Worm (Caenorhabditis elegans) whole organism, L4 larva: Measurements from ENCODE around the gene C50B6.1.

Experiments
- F10B5.3 ChIP-seq: sonication (generic microtip); optimal IDR thresholded peaks from 2 replicates; lab custom pipeline; 2016; ENCODE audit warnings: mild to moderate bottlenecking, missing genetic modification characterization, missing compliant biosample characterization
- F44E2.7 ChIP-seq: fragments of 200-800 bp; sonication (Bioruptor generic); IDR thresholded peaks from 2 replicates; pipeline ENCODE4 v2.1.2; 2022; ENCODE audit warnings: missing genetic modification characterization, missing compliant biosample characterization
- F49E8.2 ChIP-seq: sonication (generic microtip); optimal IDR thresholded peaks from 2 replicates; lab custom pipeline; 2016; ENCODE audit warnings: missing compliant biosample characterization, mild to moderate bottlenecking, missing genetic modification characterization, borderline replicate concordance
- R02D3.7 ChIP-seq: fragments of 150-350 bp; sonication (generic microtip); optimal IDR thresholded peaks from 3 replicates; lab custom pipeline; 2014; ENCODE audit warnings: missing biosample characterization, missing genetic modification characterization
- T26A8.4 ChIP-seq: fragments of 200-800 bp; sonication (Bioruptor generic); IDR thresholded peaks from 2 replicates; pipeline ENCODE4 v1.3.6; 2022; ENCODE audit warnings: missing genetic modification characterization, missing compliant biosample characterization
- Y105C5A.15 ChIP-seq: fragments of 200-800 bp; sonication (Bioruptor generic); IDR thresholded peaks from 2 replicates; pipeline ENCODE4 v1.3.6; 2022; ENCODE audit warnings: missing genetic modification characterization, missing compliant biosample characterization
- Y48G9A.11 ChIP-seq: fragments of 200-800 bp; sonication (Bioruptor generic); IDR thresholded peaks from 2 replicates; pipeline ENCODE4 v1.3.6; 2022; ENCODE audit warnings: missing genetic modification reagents, missing genetic modification characterization, missing compliant biosample characterization
- aha-1 ChIP-seq: fragments of 150-350 bp; peaks from one replicate; lab custom pipeline; 2014; ENCODE audit warnings: missing biosample characterization, missing genetic modification characterization
- arid-1 ChIP-seq: fragments of 200-800 bp; sonication (Bioruptor generic); conservative IDR thresholded peaks from 2 replicates; pipeline ENCODE4 v1.3.6; 2022; ENCODE audit warnings: missing genetic modification reagents, missing genetic modification characterization, missing compliant biosample characterization
- ceh-20 ChIP-seq: fragments of 200-800 bp; sonication (Bioruptor generic); IDR thresholded peaks from 2 replicates; pipeline ENCODE4 v1.3.6; 2022; ENCODE audit warnings: missing genetic modification reagents, missing genetic modification characterization, missing compliant biosample characterization
- ceh-44 ChIP-seq: fragments of 200-800 bp; sonication (Bioruptor generic); IDR thresholded peaks from 2 replicates; pipeline ENCODE4 v1.3.6; 2022; ENCODE audit warnings: missing genetic modification reagents, missing genetic modification characterization, missing compliant biosample characterization
- ceh-62 ChIP-seq: sonication (generic microtip); optimal IDR thresholded peaks from 2 replicates; lab custom pipeline; 2017; ENCODE audit warnings: missing biosample characterization, missing genetic modification characterization
- daf-19 ChIP-seq: fragments of 200-800 bp; sonication (Bioruptor generic); conservative IDR thresholded peaks from 2 replicates; pipeline ENCODE4 v1.3.6; 2022; ENCODE audit warnings: missing genetic modification characterization, missing compliant biosample characterization
- dmd-6 ChIP-seq: fragments of 200-800 bp; sonication (Bioruptor generic); IDR thresholded peaks from 2 replicates; pipeline ENCODE4 v1.3.6; 2022; ENCODE audit warnings: missing genetic modification reagents, missing genetic modification characterization, missing compliant biosample characterization
- dmd-9 ChIP-seq: fragments of 200-800 bp; sonication (Bioruptor generic); IDR thresholded peaks from 2 replicates; pipeline ENCODE4 v1.3.6; 2022; ENCODE audit warnings: missing genetic modification reagents, missing genetic modification characterization, missing compliant biosample characterization
- dve-1 ChIP-seq: sonication (generic microtip); optimal IDR thresholded peaks from 2 replicates; lab custom pipeline; 2017; ENCODE audit warnings: antibody characterized with exemption, mild to moderate bottlenecking, missing genetic modification characterization, missing compliant biosample characterization; ENCODE audit not compliant: insufficient read depth
- egl-27 ChIP-seq: sonication (generic microtip); optimal IDR thresholded peaks from 3 replicates; lab custom pipeline; 2017; ENCODE audit warnings: missing biosample characterization, missing genetic modification reagents, missing genetic modification characterization
- egl-43 ChIP-seq: fragments of 200-800 bp; sonication (Bioruptor generic); IDR thresholded peaks from 2 replicates; pipeline ENCODE4 v1.3.6; 2022; ENCODE audit warnings: missing genetic modification reagents, missing genetic modification characterization, missing compliant biosample characterization
- fos-1 ChIP-seq: fragments of 150-350 bp; optimal IDR thresholded peaks from 2 replicates; lab custom pipeline; 2014; ENCODE audit warnings: missing biosample characterization, missing genetic modification characterization
- gei-8 ChIP-seq: fragments of 200-800 bp; sonication (Bioruptor generic); optimal IDR thresholded peaks from 2 replicates; lab custom pipeline; 2018; ENCODE audit warnings: mild to moderate bottlenecking, missing genetic modification characterization, missing compliant biosample characterization
- hif-1 ChIP-seq, 2 experiments: sonication (generic microtip); optimal IDR thresholded peaks; 2 replicates each; lab custom pipeline; 2016 to 2017; ENCODE audit warnings: missing compliant biosample characterization in 2 of 2, missing genetic modification characterization in 2 of 2, missing genetic modification reagents in 2 of 2, missing genotype in 2 of 2, mild to moderate bottlenecking in 1 of 2
- hlh-30 ChIP-seq: sonication (generic microtip); optimal IDR thresholded peaks from 2 replicates; lab custom pipeline; 2017; ENCODE audit warnings: antibody characterized with exemption, mild to moderate bottlenecking, missing genetic modification characterization, missing compliant biosample characterization; ENCODE audit not compliant: insufficient read depth
- lim-7 ChIP-seq: fragments of 200-800 bp; sonication (Bioruptor generic); IDR thresholded peaks from 2 replicates; pipeline ENCODE4 v1.3.6; 2022; ENCODE audit warnings: missing genetic modification characterization, missing compliant biosample characterization
- lin-29 ChIP-seq: fragments of 200-800 bp; sonication (Bioruptor generic); IDR thresholded peaks from 2 replicates; pipeline ENCODE4 v1.3.6; 2022; ENCODE audit warnings: missing genetic modification reagents, missing genetic modification characterization, missing compliant biosample characterization
- lin-39 ChIP-seq: fragments of 150-350 bp; optimal IDR thresholded peaks from 2 replicates; lab custom pipeline; 2014; ENCODE audit warnings: missing biosample characterization, missing genetic modification reagents, missing genetic modification characterization
- lir-3 ChIP-seq: sonication (generic microtip); optimal IDR thresholded peaks from 2 replicates; lab custom pipeline; 2016; ENCODE audit warnings: mild to moderate bottlenecking, missing genetic modification characterization, missing compliant biosample characterization
- madf-5 ChIP-seq, 2 experiments: fragments of 200-800 bp; sonication (Bioruptor generic); IDR thresholded peaks; 2 replicates each; pipeline ENCODE4 v1.3.6; 2022; ENCODE audit warnings: missing compliant biosample characterization in 2 of 2, missing genetic modification characterization in 2 of 2
- madf-9 ChIP-seq: fragments of 200-800 bp; sonication (Bioruptor generic); conservative IDR thresholded peaks from 2 replicates; pipeline ENCODE4 v1.3.6; 2022; ENCODE audit warnings: missing genetic modification reagents, missing genetic modification characterization, missing compliant biosample characterization
- mdt-29 ChIP-seq: fragments of 200-800 bp; sonication (Bioruptor generic); IDR thresholded peaks from 2 replicates; pipeline ENCODE4 v1.3.6; 2022; ENCODE audit warnings: missing genetic modification reagents, missing genetic modification characterization, missing compliant biosample characterization
- mep-1 ChIP-seq: fragments of 150-350 bp; sonication (generic microtip); optimal IDR thresholded peaks from 3 replicates; lab custom pipeline; 2014; ENCODE audit warnings: missing biosample characterization, missing genetic modification characterization
- mes-2 ChIP-seq: sonication (generic microtip); optimal IDR thresholded peaks from 2 replicates; lab custom pipeline; 2016; ENCODE audit warnings: missing genotype, mild to moderate bottlenecking, missing genetic modification characterization, missing compliant biosample characterization; ENCODE audit not compliant: poor library complexity, severe bottlenecking
- mxl-2 ChIP-seq: fragments of 200-800 bp; sonication (Bioruptor generic); conservative IDR thresholded peaks from 2 replicates; pipeline ENCODE4 v1.3.6; 2022; ENCODE audit warnings: missing genetic modification reagents, missing genetic modification characterization, missing compliant biosample characterization
- mxl-3 ChIP-seq: fragments of 200-800 bp; sonication (Bioruptor generic); optimal IDR thresholded peaks from 2 replicates; lab custom pipeline; 2018; ENCODE audit warnings: mild to moderate bottlenecking, missing genetic modification characterization, missing compliant biosample characterization
- nhr-237 ChIP-seq: sonication (generic microtip); optimal IDR thresholded peaks from 2 replicates; lab custom pipeline; 2017; ENCODE audit warnings: missing biosample characterization, missing genetic modification characterization
- nhr-25 ChIP-seq: sonication (generic microtip); optimal IDR thresholded peaks from 2 replicates; lab custom pipeline; 2017; ENCODE audit warnings: missing genetic modification characterization, mild to moderate bottlenecking, missing compliant biosample characterization, antibody characterized with exemption, moderate library complexity, borderline replicate concordance; ENCODE audit not compliant: insufficient read depth
- nhr-28 ChIP-seq: fragments of 150-350 bp; optimal IDR thresholded peaks from 2 replicates; lab custom pipeline; 2014; ENCODE audit warnings: missing biosample characterization, missing genetic modification characterization
- nhr-41 ChIP-seq: fragments of 200-800 bp; sonication (Bioruptor generic); IDR thresholded peaks from 2 replicates; pipeline ENCODE4 v1.3.6; 2022; ENCODE audit warnings: missing genetic modification reagents, missing genetic modification characterization, missing compliant biosample characterization
- nhr-42 ChIP-seq: fragments of 200-800 bp; sonication (Bioruptor generic); IDR thresholded peaks from 2 replicates; pipeline ENCODE4 v1.3.6; 2022; ENCODE audit warnings: missing genetic modification characterization, missing compliant biosample characterization
- nhr-48 ChIP-seq: sonication (generic microtip); optimal IDR thresholded peaks from 2 replicates; lab custom pipeline; 2016; ENCODE audit warnings: mild to moderate bottlenecking, missing genetic modification characterization, missing compliant biosample characterization
- pha-4 ChIP-seq, 2 experiments: fragments of 150-350 bp in 1 of 2; fragments of 200-800 bp in 1 of 2; sonication (Bioruptor generic) in 1 of 2; IDR thresholded peaks in 1 of 2; optimal IDR thresholded peaks in 1 of 2; 2 replicates each; pipeline versions ENCODE4 v1.3.6 to Lab custom; 2014 to 2022; ENCODE audit warnings: missing genetic modification characterization in 2 of 2, missing genetic modification reagents in 2 of 2, missing biosample characterization in 1 of 2, missing compliant biosample characterization in 1 of 2
- php-3 ChIP-seq: fragments of 200-800 bp; sonication (Bioruptor generic); IDR thresholded peaks from 2 replicates; pipeline ENCODE4 v1.3.6; 2022; ENCODE audit warnings: missing genetic modification reagents, missing genetic modification characterization, missing compliant biosample characterization
- pqm-1 ChIP-seq: sonication (generic microtip); optimal IDR thresholded peaks from 2 replicates; lab custom pipeline; 2017; ENCODE audit warnings: missing biosample characterization, missing genetic modification characterization
- snpc-1.2 ChIP-seq: fragments of 200-800 bp; sonication (Bioruptor generic); IDR thresholded peaks from 2 replicates; pipeline ENCODE4 v1.3.6; 2022; ENCODE audit warnings: missing genetic modification reagents, missing genetic modification characterization, missing compliant biosample characterization
- unc-39 ChIP-seq: sonication (generic microtip); optimal IDR thresholded peaks from 2 replicates; lab custom pipeline; 2017; ENCODE audit warnings: missing biosample characterization, missing genetic modification characterization
- zag-1 ChIP-seq: fragments of 150-350 bp; optimal IDR thresholded peaks from 2 replicates; lab custom pipeline; 2014; ENCODE audit warnings: missing biosample characterization, missing genetic modification characterization
- zfp-2 ChIP-seq: sonication (generic microtip); optimal IDR thresholded peaks from 2 replicates; lab custom pipeline; 2016; ENCODE audit warnings: mild to moderate bottlenecking, missing genetic modification characterization, missing compliant biosample characterization

The C50B6.1 gene

ce11 chrV:13324933-13325760, 16.4 kb downstream of the C50B6.1 start, which contains the start of gene C50B6.7 (continued):
- TF ChIP-seq T26A8.4 (GFP tag; lab: Robert Waterston, UW): no peak
- no peak for TF ChIP-seq pha-4 (GFP tag; IDR thresholded peaks at IDR 0.05; lab: Robert Waterston, UW)
- no peak for TF ChIP-seq pha-4 (tag; optimal IDR thresholded peaks at IDR 0.05; lab: Kevin White, UChicago)
- TF ChIP-seq nhr-25: no peak
- no peak for TF ChIP-seq mxl-2 (GFP tag; lab: Robert Waterston, UW)
- TF ChIP-seq php-3: peak; percentile 90
- no peak for TF ChIP-seq madf-5 (GFP tag; IDR thresholded peaks at IDR 0.05; lab: Robert Waterston, UW)
- TF ChIP-seq egl-27: no peak
- peak; percentile 11 for TF ChIP-seq dve-1
- TF ChIP-seq pqm-1 (tag; lab: Kevin White, UChicago): peak; percentile 22
- TF ChIP-seq zag-1: no peak
- peak; percentile 56 for TF ChIP-seq aha-1 (tag; lab: Kevin White, UChicago)
- TF ChIP-seq gei-8: no peak
- TF ChIP-seq ceh-44: no peak
- no peak for TF ChIP-seq lir-3 (tag; lab: Kevin White, UChicago)
- TF ChIP-seq Y105C5A.15 (GFP tag; lab: Robert Waterston, UW): no peak
- TF ChIP-seq F49E8.2 (tag; lab: Kevin White, UChicago): no peak
- TF ChIP-seq fos-1: no peak
- no peak for TF ChIP-seq mes-2 (tag; lab: Kevin White, UChicago)
- peak; percentile 9 for TF ChIP-seq nhr-48 (tag; lab: Kevin White, UChicago)
- no peak for TF ChIP-seq hif-1 (tag; optimal IDR thresholded peaks at IDR 0.05; lab: Kevin White, UChicago)
- no peak for TF ChIP-seq lin-29 (GFP tag; lab: Robert Waterston, UW)
- TF ChIP-seq nhr-28 (tag; lab: Kevin White, UChicago): peak; percentile 2
- no peak for TF ChIP-seq dmd-9 (GFP tag; lab: Robert Waterston, UW)
- TF ChIP-seq dmd-6 (GFP tag; lab: Robert Waterston, UW): peak; percentile 48

- TF ChIP-seq lim-7 (GFP tag; lab: Robert Waterston, UW) (no peak), nhr-28 (tag; lab: Kevin White, UChicago) (no peak), arid-1 (GFP tag; lab: Robert Waterston, UW) (no peak), R02D3.7 (tag; lab: Kevin White, UChicago) (no peak), mdt-29 (GFP tag; lab: Robert Waterston, UW) (no peak), lir-3 (tag; lab: Kevin White, UChicago) (no peak), Y48G9A.11 (GFP tag; lab: Robert Waterston, UW) (no peak), nhr-42 (GFP tag; lab: Robert Waterston, UW) (no peak), mep-1 (tag; lab: Kevin White, UChicago) (no peak), dve-1 (no peak), nhr-41 (GFP tag; lab: Robert Waterston, UW) (no peak), zfp-2 (tag; lab: Kevin White, UChicago) (no peak), lin-39 (tag; lab: Kevin White, UChicago) (no peak), unc-39 (no peak)
Observed at ce11 chrV:13327463-13327862, 18.7 kb downstream of the C50B6.1 start, which contains the start of gene str-37. str-37 (plus strand) TSS chrV:13327763.

- no peak for TF ChIP-seq ceh-20
- TF ChIP-seq ceh-62 (tag; lab: Kevin White, UChicago): no peak
- TF ChIP-seq daf-19 (GFP tag; lab: Robert Waterston, UW): no peak
- TF ChIP-seq mxl-3 (GFP tag; lab: Kevin White, UChicago): no peak
- no peak for TF ChIP-seq lir-3 (tag; lab: Kevin White, UChicago)
- TF ChIP-seq egl-43 (GFP tag; lab: Robert Waterston, UW): no peak
- no peak for TF ChIP-seq arid-1 (GFP tag; lab: Robert Waterston, UW)
- no peak for TF ChIP-seq madf-9 (GFP tag; lab: Robert Waterston, UW)
- TF ChIP-seq hlh-30: no peak
- TF ChIP-seq mep-1 (tag; lab: Kevin White, UChicago): no peak
- no peak for TF ChIP-seq F44E2.7
- TF ChIP-seq pqm-1 (tag; lab: Kevin White, UChicago): no peak
- TF ChIP-seq fos-1: no peak
- TF ChIP-seq nhr-237 (tag; lab: Kevin White, UChicago): no peak
- no peak for TF ChIP-seq F10B5.3 (tag; lab: Kevin White, UChicago)
- TF ChIP-seq snpc-1.2: no peak
Observed at ce11 chrV:13330919-13331318, 22.2 kb downstream of the C50B6.1 start, which contains the start of gene nhr-129. nhr-129 (minus strand) TSS chrV:13331019.
